Worm (Caenorhabditis elegans) whole organism, L3 larva: Measurements from ENCODE around the gene alh-9.
A peak's percentile ranks its signal among the peaks of the same experiment; 100 is the strongest.

Source experiments
- ZK546.5 ChIP-seq: sonication (generic microtip); optimal IDR thresholded peaks from 2 replicates; lab custom pipeline; 2017; ENCODE audit warnings: missing biosample characterization, missing genetic modification characterization
- aly-2 ChIP-seq: fragments of 150-350 bp; optimal IDR thresholded peaks from 2 replicates; lab custom pipeline; 2014; ENCODE audit warnings: missing biosample characterization, missing genetic modification characterization
- ama-1 ChIP-seq: fragments of 150-350 bp; optimal IDR thresholded peaks from 2 replicates; lab custom pipeline; 2018
- ceh-16 ChIP-seq: sonication (generic microtip); optimal IDR thresholded peaks from 2 replicates; lab custom pipeline; 2017; ENCODE audit warnings: missing biosample characterization, missing genetic modification characterization
- ceh-28 ChIP-seq: fragments of 150-350 bp; optimal IDR thresholded peaks from 2 replicates; lab custom pipeline; 2014; ENCODE audit warnings: missing biosample characterization, missing genetic modification reagents, missing genetic modification characterization
- ceh-82 ChIP-seq: fragments of 150-350 bp; optimal IDR thresholded peaks from 2 replicates; lab custom pipeline; 2014; ENCODE audit warnings: missing biosample characterization, missing genetic modification characterization
- ceh-9 ChIP-seq: sonication (generic microtip); optimal IDR thresholded peaks from 2 replicates; lab custom pipeline; 2018; ENCODE audit warnings: missing biosample characterization, missing genetic modification characterization
- egl-27 ChIP-seq: sonication (generic microtip); optimal IDR thresholded peaks from 4 replicates; lab custom pipeline; 2017; ENCODE audit warnings: missing biosample characterization, missing genetic modification reagents, missing genetic modification characterization
- egl-5 ChIP-seq: fragments of 150-350 bp; optimal IDR thresholded peaks from 2 replicates; lab custom pipeline; 2017; ENCODE audit warnings: missing biosample characterization, missing genetic modification reagents, missing genetic modification characterization, inconsistent platforms
- elt-1 ChIP-seq: fragments of 150-350 bp; optimal IDR thresholded peaks from 2 replicates; lab custom pipeline; 2014; ENCODE audit warnings: missing biosample characterization, missing genetic modification characterization
- elt-2 ChIP-seq: sonication (generic microtip); optimal IDR thresholded peaks from 2 replicates; lab custom pipeline; 2016; ENCODE audit warnings: missing genetic modification reagents, mild to moderate bottlenecking, missing genetic modification characterization, missing compliant biosample characterization
- elt-3 ChIP-seq, 3 experiments: fragments of 150-350 bp in 1 of 3; sonication (generic microtip) in 2 of 3; optimal IDR thresholded peaks; 2 replicates in 2 of 3; 4 replicates in 1 of 3; lab custom pipeline; 2014 to 2017; ENCODE audit warnings: missing biosample characterization in 3 of 3, missing genetic modification characterization in 3 of 3
- eor-1 ChIP-seq, 2 experiments: fragments of 150-350 bp; optimal IDR thresholded peaks; 2 replicates each; lab custom pipeline; 2014 to 2018; ENCODE audit warnings: missing biosample characterization in 2 of 2, missing genetic modification characterization in 2 of 2
- fkh-10 ChIP-seq: sonication (generic microtip); optimal IDR thresholded peaks from 2 replicates; lab custom pipeline; 2017; ENCODE audit warnings: missing biosample characterization, missing genetic modification reagents, missing genetic modification characterization
- fkh-2 ChIP-seq: fragments of 150-350 bp; optimal IDR thresholded peaks from 2 replicates; lab custom pipeline; 2014; ENCODE audit warnings: missing biosample characterization, missing genetic modification reagents, missing genetic modification characterization
- fos-1 ChIP-seq: fragments of 150-350 bp; optimal IDR thresholded peaks from 2 replicates; lab custom pipeline; 2014; ENCODE audit warnings: missing biosample characterization, missing genetic modification characterization
- jun-1 ChIP-seq: fragments of 150-350 bp; optimal IDR thresholded peaks from 2 replicates; lab custom pipeline; 2014; ENCODE audit warnings: missing biosample characterization, missing genetic modification reagents, missing genetic modification characterization
- lin-15B ChIP-seq: fragments of 150-350 bp; optimal IDR thresholded peaks from 2 replicates; lab custom pipeline; 2014; ENCODE audit warnings: missing biosample characterization, missing genetic modification characterization
- mml-1 ChIP-seq: fragments of 150-350 bp; sonication (generic microtip); optimal IDR thresholded peaks from 3 replicates; lab custom pipeline; 2014; ENCODE audit warnings: missing biosample characterization, missing genetic modification characterization
- nfya-1 ChIP-seq: sonication (generic microtip); optimal IDR thresholded peaks from 2 replicates; lab custom pipeline; 2017; ENCODE audit warnings: missing genetic modification characterization, mild to moderate bottlenecking, missing compliant biosample characterization, antibody characterized with exemption, moderate library complexity; ENCODE audit not compliant: insufficient read depth
- nhr-11 ChIP-seq: fragments of 150-350 bp; optimal IDR thresholded peaks from 2 replicates; lab custom pipeline; 2014; ENCODE audit warnings: missing biosample characterization, missing genetic modification characterization
- nhr-12 ChIP-seq: fragments of 150-350 bp; optimal IDR thresholded peaks from 2 replicates; lab custom pipeline; 2014; ENCODE audit warnings: missing biosample characterization, missing genetic modification characterization
- nhr-23 ChIP-seq: fragments of 150-350 bp; optimal IDR thresholded peaks from 2 replicates; lab custom pipeline; 2014; ENCODE audit warnings: missing biosample characterization, missing genetic modification reagents, missing genetic modification characterization
- nhr-25 ChIP-seq: sonication (generic microtip); optimal IDR thresholded peaks from 2 replicates; lab custom pipeline; 2017; ENCODE audit warnings: missing biosample characterization, missing genetic modification characterization
- nhr-28 ChIP-seq: fragments of 150-350 bp; optimal IDR thresholded peaks from 2 replicates; lab custom pipeline; 2014; ENCODE audit warnings: missing biosample characterization, missing genetic modification characterization
- nhr-76 ChIP-seq: fragments of 150-350 bp; sonication (generic microtip); optimal IDR thresholded peaks from 5 replicates; lab custom pipeline; 2014; ENCODE audit warnings: missing biosample characterization, missing genetic modification characterization
- pha-4 ChIP-seq: fragments of 150-350 bp; optimal IDR thresholded peaks from 2 replicates; lab custom pipeline; 2014; ENCODE audit warnings: missing biosample characterization, missing genetic modification reagents, missing genetic modification characterization
- sea-2 ChIP-seq: fragments of 150-350 bp; sonication (generic microtip); optimal IDR thresholded peaks from 4 replicates; lab custom pipeline; 2014; ENCODE audit warnings: missing biosample characterization, missing genetic modification reagents, missing genetic modification characterization
- skn-1 ChIP-seq: fragments of 150-350 bp; optimal IDR thresholded peaks from 2 replicates; lab custom pipeline; 2014; ENCODE audit warnings: missing biosample characterization, missing genetic modification characterization
- snpc-4 ChIP-seq: fragments of 150-350 bp; optimal IDR thresholded peaks from 2 replicates; lab custom pipeline; 2014; ENCODE audit warnings: missing biosample characterization, missing genetic modification characterization
- unc-39 ChIP-seq: sonication (generic microtip); optimal IDR thresholded peaks from 4 replicates; lab custom pipeline; 2017; ENCODE audit warnings: missing biosample characterization, missing genetic modification characterization
- unc-62 ChIP-seq: fragments of 150-350 bp; sonication (generic microtip); optimal IDR thresholded peaks from 4 replicates; lab custom pipeline; 2014; ENCODE audit warnings: missing biosample characterization, missing genetic modification reagents, missing genetic modification characterization
- zag-1 ChIP-seq: fragments of 150-350 bp; optimal IDR thresholded peaks from 2 replicates; lab custom pipeline; 2014; ENCODE audit warnings: missing biosample characterization, missing genetic modification characterization
- ztf-4 ChIP-seq: fragments of 150-350 bp; optimal IDR thresholded peaks from 2 replicates; lab custom pipeline; 2014; ENCODE audit warnings: missing biosample characterization, missing genetic modification characterization

Gene alh-9

DNA sequence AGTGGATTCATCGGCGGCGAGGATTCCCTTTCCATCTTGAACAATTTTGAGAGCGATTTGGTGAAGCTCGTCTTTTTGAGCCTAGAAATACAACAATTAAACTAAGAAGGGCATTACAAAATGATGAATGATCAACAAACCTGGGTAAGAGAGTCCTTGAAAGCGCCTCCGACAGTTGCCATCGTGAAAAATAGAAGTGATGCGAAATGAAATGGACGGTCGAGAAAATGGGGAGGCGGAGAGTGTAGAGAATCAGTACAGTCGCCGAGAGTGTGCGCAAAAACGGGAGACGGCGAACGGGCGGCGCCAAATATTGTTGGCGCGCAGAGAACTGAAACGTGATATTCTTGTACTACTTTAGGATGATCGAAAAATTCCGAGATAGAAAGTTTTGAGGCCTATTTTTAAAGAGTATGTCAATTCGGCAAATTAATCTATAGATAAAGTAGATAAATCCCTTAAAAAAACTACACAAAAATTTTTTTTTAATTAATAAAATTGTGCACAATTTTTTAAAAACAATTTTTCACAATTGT is 20.4 kb downstream of the alh-9 start, which contains the start of gene aldo-2 (continued):
- TF ChIP-seq nfya-1 (tag; lab: Kevin White, UChicago) (no peak), pha-4 (tag; lab: Kevin White, UChicago) (peak; percentile 64)

DNA sequence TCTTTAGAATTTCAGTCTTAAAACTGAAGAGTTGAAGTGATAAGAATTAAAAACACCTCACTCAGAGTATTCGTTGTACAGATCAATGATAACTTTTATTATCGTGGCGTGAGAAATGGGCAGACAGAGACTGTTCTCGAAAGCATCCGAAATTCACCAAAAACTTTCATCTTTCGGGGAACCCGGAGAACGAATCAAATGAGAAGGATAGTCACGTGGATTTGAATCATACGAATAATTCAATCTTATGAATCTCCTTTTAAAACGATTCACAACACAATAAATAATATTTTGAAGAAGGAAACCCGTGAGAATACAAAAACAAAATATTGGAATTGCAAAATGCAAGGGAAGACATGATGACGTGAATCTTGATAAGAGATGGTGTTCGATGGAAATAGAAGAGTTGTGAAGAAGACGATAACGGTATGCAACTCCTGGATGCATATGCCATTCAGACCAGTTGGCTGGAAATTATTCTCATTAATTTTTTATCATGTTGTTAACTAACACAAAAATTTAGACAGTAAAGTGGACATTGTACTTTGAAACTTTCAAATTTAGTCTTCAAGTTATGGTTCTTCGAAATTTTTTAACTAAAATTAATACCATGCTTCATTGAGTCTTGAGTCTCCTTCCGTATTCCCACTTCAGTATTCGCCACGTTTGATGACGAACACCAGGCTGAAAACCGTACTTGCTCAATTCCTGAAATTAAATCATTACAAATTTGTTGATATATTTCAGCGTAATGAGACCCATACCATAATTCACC is 21.2 kb downstream of the alh-9 start:
- TF ChIP-seq mml-1 (tag; lab: Kevin White, UChicago) (no peak), elt-2 (tag; lab: Kevin White, UChicago) (peak; percentile 51), lin-15B (tag; lab: Kevin White, UChicago) (no peak), eor-1 (tag; optimal IDR thresholded peaks at IDR 0.05; lab: Kevin White, UChicago) (no peak), nhr-11 (tag; lab: Kevin White, UChicago) (no peak), ceh-82 (tag; lab: Kevin White, UChicago) (no peak), nhr-28 (no peak), nhr-23 (peak; percentile 10), elt-3 (tag; optimal IDR thresholded peaks at IDR 0.05; lab: Kevin White, UChicago) (no peak)

DNA sequence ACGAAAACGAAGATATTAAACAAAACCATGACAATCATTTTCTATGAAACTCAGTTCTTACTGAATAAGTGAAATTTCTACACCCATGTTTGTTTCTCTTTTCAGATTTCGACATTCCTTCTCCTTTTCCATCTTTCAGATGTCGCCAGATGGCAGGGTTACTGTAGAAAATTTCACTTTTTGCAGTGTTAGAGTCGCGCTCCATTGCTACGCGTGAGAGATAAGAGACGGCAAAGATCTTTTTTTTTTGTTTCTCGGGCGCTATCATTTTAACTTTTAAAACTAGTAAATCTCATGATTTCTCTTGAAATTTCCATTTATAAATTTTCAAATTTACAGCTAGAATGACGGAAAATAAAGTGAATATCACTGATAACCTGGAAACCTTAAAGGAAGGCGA is 22.4 kb downstream of the alh-9 start, which contains the start of the genes mig-21 and F01F1.2:
Gene mig-21, minus strand, starts transcription at position 166 of the 400 bp plus-strand sequence.
Gene F01F1.2, plus strand, starts transcription at position 340 of the 400 bp plus-strand sequence.
- TF ChIP-seq nfya-1 (tag; lab: Kevin White, UChicago) (peak; percentile 34), ZK546.5 (tag; lab: Kevin White, UChicago) (no peak), egl-5 (tag; lab: Kevin White, UChicago) (no peak), nhr-11 (tag; lab: Kevin White, UChicago) (no peak), egl-27 (tag; lab: Kevin White, UChicago) (no peak), nhr-25 (tag; lab: Kevin White, UChicago) (no peak), pha-4 (tag; lab: Kevin White, UChicago) (peak; percentile 12), nhr-12 (tag; lab: Kevin White, UChicago) (no peak), unc-39 (tag; lab: Kevin White, UChicago) (no peak), lin-15B (tag; lab: Kevin White, UChicago) (peak; percentile 27), ceh-16 (tag; lab: Kevin White, UChicago) (no peak)

DNA sequence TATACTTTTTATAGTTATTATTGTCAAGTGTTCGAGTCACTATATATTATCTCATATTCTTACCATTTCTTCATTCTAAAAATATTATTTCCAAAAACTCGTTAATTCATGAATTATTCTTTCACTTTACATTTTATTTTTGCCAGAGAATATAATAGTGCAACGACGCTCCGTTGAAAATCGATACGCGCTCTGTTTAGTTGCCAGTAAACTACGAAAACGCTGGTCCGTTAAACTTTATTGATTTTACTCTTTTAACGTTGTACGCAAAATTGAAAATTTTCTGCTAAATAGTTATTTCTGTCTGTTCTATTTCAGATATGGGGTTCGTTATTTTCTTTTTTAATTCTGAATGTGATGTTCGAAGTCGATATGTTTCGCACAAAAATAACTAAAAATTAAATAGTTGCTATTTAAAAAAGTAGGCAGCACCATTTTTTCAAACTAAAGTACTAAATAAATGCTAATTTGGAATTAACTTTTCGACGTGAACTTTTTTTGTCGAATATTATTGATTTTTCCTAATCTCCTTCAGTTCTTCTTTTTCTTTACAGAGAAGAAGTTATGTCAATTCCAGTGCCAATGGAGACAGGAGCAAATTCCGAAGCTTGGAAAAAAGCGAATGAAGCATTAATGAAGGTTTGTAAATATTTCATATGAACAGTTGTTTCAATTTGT is 23.6 kb downstream of the alh-9 start, which contains the start of gene hpo-10:
Gene hpo-10, plus strand, starts transcription at position 199 of the 678 bp plus-strand sequence.
- TF ChIP-seq ceh-16 (tag; lab: Kevin White, UChicago) = no peak
- TF ChIP-seq nfya-1 (tag; lab: Kevin White, UChicago) = peak; percentile 51
- TF ChIP-seq skn-1 (tag; lab: Kevin White, UChicago) = no peak
- no peak for TF ChIP-seq nhr-25 (tag; lab: Kevin White, UChicago)
- no peak for TF ChIP-seq ceh-82 (tag; lab: Kevin White, UChicago)
- TF ChIP-seq elt-2 (tag; lab: Kevin White, UChicago) = peak; percentile 20
- no peak for TF ChIP-seq nhr-76 (tag; lab: Kevin White, UChicago)
- TF ChIP-seq mml-1 (tag; lab: Kevin White, UChicago) = no peak
- TF ChIP-seq sea-2 (GFP tag; lab: Kevin White, UChicago) = no peak
- peak; percentile 24 for TF ChIP-seq nhr-23
- no peak for TF ChIP-seq pha-4 (tag; lab: Kevin White, UChicago)
- TF ChIP-seq egl-27 (tag; lab: Kevin White, UChicago) = no peak
- TF ChIP-seq unc-62 (GFP tag; lab: Kevin White, UChicago) = no peak
- TF ChIP-seq elt-1 (tag; lab: Kevin White, UChicago) = no peak
- TF ChIP-seq jun-1 = no peak
- TF ChIP-seq lin-15B (tag; lab: Kevin White, UChicago) = peak; percentile 23
- no peak for TF ChIP-seq nhr-11 (tag; lab: Kevin White, UChicago)
- TF ChIP-seq fos-1 (tag; lab: Kevin White, UChicago) = no peak
- peak; percentile 63 for TF ChIP-seq ama-1 (lab: Kevin White, UChicago)
- no peak for TF ChIP-seq ZK546.5 (tag; lab: Kevin White, UChicago)
- TF ChIP-seq zag-1 (tag; lab: Kevin White, UChicago) = no peak
- TF ChIP-seq fkh-10 (GFP tag; lab: Kevin White, UChicago) = no peak
- no peak for TF ChIP-seq fkh-2 (tag; lab: Kevin White, UChicago)
- no peak for TF ChIP-seq nhr-12 (tag; lab: Kevin White, UChicago)
- peak; percentile 19 for TF ChIP-seq snpc-4 (tag; lab: Kevin White, UChicago)
- TF ChIP-seq ztf-4 (tag; lab: Kevin White, UChicago) = no peak
- TF ChIP-seq elt-3 (tag; optimal IDR thresholded peaks at IDR 0.05; lab: Kevin White, UChicago) = no peak
- TF ChIP-seq ceh-28 (tag; lab: Kevin White, UChicago) = peak; percentile 52
- no peak for TF ChIP-seq aly-2 (tag; lab: Kevin White, UChicago)
- no peak for TF ChIP-seq ceh-9 (tag; lab: Kevin White, UChicago)
